Worm (Caenorhabditis elegans) whole organism, early embryonic: Measurements from ENCODE around the gene tat-4.

ENCODE experiments used
- aly-1 ChIP-seq: sonication (generic microtip); optimal IDR thresholded peaks from 2 replicates; lab custom pipeline; 2016; ENCODE audit warnings: missing genetic modification characterization, missing compliant biosample characterization
- ama-1 ChIP-seq: fragments of 150-350 bp; optimal IDR thresholded peaks from 2 replicates; lab custom pipeline; 2014
- ceh-13 ChIP-seq: fragments of 200-800 bp; sonication (Bioruptor generic); optimal IDR thresholded peaks from 2 replicates; lab custom pipeline; 2018; ENCODE audit warnings: mild to moderate bottlenecking, missing genetic modification characterization, missing compliant biosample characterization
- ceh-36 ChIP-seq: sonication (generic microtip); optimal IDR thresholded peaks from 2 replicates; lab custom pipeline; 2016; ENCODE audit warnings: missing genetic modification characterization, inconsistent platforms, missing compliant biosample characterization
- flt-1 ChIP-seq: fragments of 200-800 bp; sonication (Bioruptor generic); IDR thresholded peaks from 2 replicates; pipeline ENCODE4 v1.3.6; 2022; ENCODE audit warnings: missing genetic modification characterization, missing compliant biosample characterization
- hmg-4 ChIP-seq: fragments of 200-800 bp; sonication (Bioruptor generic); optimal IDR thresholded peaks from 2 replicates; lab custom pipeline; 2018; ENCODE audit warnings: mild to moderate bottlenecking, missing genetic modification characterization, missing compliant biosample characterization
- hnd-1 ChIP-seq: sonication (generic microtip); optimal IDR thresholded peaks from 2 replicates; lab custom pipeline; 2016; ENCODE audit warnings: missing genetic modification characterization, missing compliant biosample characterization
- pes-1 ChIP-seq: fragments of 200-800 bp; sonication (Bioruptor generic); IDR thresholded peaks from 2 replicates; pipeline ENCODE4 v1.3.6; 2022; ENCODE audit warnings: missing genetic modification reagents, missing genetic modification characterization, missing compliant biosample characterization
- scrt-1 ChIP-seq: fragments of 200-800 bp; sonication (Bioruptor generic); IDR thresholded peaks from 2 replicates; pipeline ENCODE4 v1.3.6; 2022; ENCODE audit warnings: missing genetic modification characterization, missing compliant biosample characterization
- sea-1 ChIP-seq: fragments of 200-800 bp; sonication (Bioruptor generic); conservative IDR thresholded peaks from 2 replicates; pipeline ENCODE4 v1.3.6; 2022; ENCODE audit warnings: missing genetic modification characterization, missing compliant biosample characterization
- tbx-11 ChIP-seq: fragments of 200-800 bp; sonication (Bioruptor generic); IDR thresholded peaks from 2 replicates; pipeline ENCODE4 v1.3.6; 2022; ENCODE audit warnings: missing genetic modification characterization, missing compliant biosample characterization
- tbx-37 ChIP-seq: fragments of 200-800 bp; sonication (Bioruptor generic); conservative IDR thresholded peaks from 2 replicates; pipeline ENCODE4 v1.3.6; 2022; ENCODE audit warnings: missing genetic modification reagents, missing genetic modification characterization, missing compliant biosample characterization
- tra-4 ChIP-seq: sonication (generic microtip); optimal IDR thresholded peaks from 2 replicates; lab custom pipeline; 2017; ENCODE audit warnings: missing genetic modification characterization, missing compliant biosample characterization

DNA sequence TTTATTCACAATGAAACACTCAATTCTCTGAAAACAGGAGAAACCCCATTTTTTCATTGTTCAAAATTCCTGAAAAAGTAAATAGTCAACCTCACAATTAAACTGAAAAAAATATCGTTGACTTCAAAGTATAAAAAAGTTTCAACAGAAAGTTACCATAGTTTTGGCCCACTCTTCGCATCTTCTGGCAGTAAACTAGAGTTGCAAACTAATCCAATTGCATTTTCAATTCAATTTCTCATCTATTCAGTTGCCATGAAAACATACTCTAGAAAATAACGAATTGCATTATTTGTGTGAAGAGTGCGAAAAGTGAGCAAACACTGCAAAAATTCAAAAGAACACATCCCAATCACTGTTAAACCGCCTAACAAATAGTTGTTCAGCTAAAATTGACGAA, 19.6 kb upstream of the tat-4 start, which contains the start of gene F13H8.3:
- TF ChIP-seq ceh-13 (no peak), sea-1 (GFP tag; lab: Robert Waterston, UW) (no peak), ama-1 (no peak), tbx-11 (GFP tag; lab: Robert Waterston, UW) (no peak), hnd-1 (tag; lab: Kevin White, UChicago) (no peak), flt-1 (GFP tag; lab: Robert Waterston, UW) (no peak), tbx-37 (no peak), scrt-1 (no peak), tra-4 (tag; lab: Kevin White, UChicago) (no peak), hmg-4 (no peak), aly-1 (tag; lab: Kevin White, UChicago) (no peak), pes-1 (no peak), ceh-36 (tag; lab: Kevin White, UChicago) (no peak)
